Worm (Caenorhabditis elegans) whole organism, L4/young adult: ENCODE measurements around the gene abu-1.
"Not testable (repeated sequence)": the region's sequence is repeated elsewhere in the genome, so short reads cannot be mapped to it uniquely, and the experiment has no call there.

Source experiments
- W03F9.2 ChIP-seq: fragments of 150-350 bp; optimal IDR thresholded peaks from 2 replicates; lab custom pipeline; 2014; ENCODE audit warnings: missing biosample characterization, missing genetic modification characterization
- dao-5 ChIP-seq: sonication (generic microtip); optimal IDR thresholded peaks from 2 replicates; lab custom pipeline; 2016; ENCODE audit warnings: missing genotype, missing genetic modification characterization, moderate library complexity, missing compliant biosample characterization
- him-1 ChIP-seq: sonication (generic microtip); optimal IDR thresholded peaks from 2 replicates; lab custom pipeline; 2016; ENCODE audit warnings: missing genotype, missing genetic modification reagents, missing genetic modification characterization, missing compliant biosample characterization

The abu-1 gene

DNA sequence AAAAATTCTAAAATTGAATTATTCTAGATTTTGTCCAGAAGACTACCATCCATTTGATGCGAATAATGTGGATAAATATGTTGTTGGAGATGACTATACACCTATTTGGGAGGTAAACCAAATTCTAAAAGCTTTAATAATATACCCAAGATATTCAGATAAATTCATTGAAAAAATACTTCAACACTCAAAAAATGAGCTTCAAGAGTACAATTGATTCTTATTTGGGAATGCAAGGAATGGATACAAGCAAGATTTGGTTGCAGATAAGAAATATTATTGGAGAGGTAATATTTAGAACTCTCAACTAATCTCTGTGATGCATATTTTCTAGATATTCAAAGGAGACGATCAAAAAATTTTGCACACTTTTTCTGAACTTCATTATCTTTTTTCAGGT, 21.4 kb downstream of the abu-1 start:
- TF ChIP-seq W03F9.2 (tag; lab: Kevin White, UChicago), result no peak

ce11 chrV:10358238-10358637, 23.4 kb downstream of the abu-1 start, which contains the start of gene ttll-15:
Gene ttll-15 (plus strand): TSS chrV:10358538.
- TF ChIP-seq W03F9.2 (tag; lab: Kevin White, UChicago) (no peak), dao-5 (tag; lab: Kevin White, UChicago) (no peak), him-1 (no peak)

ce11 chrV:10357467-10357953, 24.1 kb downstream of the abu-1 start, which contains the start of gene ceeh-2:
Gene ceeh-2 (minus strand): TSS chrV:10357903.
- TF ChIP-seq dao-5 (tag; lab: Kevin White, UChicago) (no peak), him-1 (no peak), W03F9.2 (tag; lab: Kevin White, UChicago) (no peak)

DNA sequence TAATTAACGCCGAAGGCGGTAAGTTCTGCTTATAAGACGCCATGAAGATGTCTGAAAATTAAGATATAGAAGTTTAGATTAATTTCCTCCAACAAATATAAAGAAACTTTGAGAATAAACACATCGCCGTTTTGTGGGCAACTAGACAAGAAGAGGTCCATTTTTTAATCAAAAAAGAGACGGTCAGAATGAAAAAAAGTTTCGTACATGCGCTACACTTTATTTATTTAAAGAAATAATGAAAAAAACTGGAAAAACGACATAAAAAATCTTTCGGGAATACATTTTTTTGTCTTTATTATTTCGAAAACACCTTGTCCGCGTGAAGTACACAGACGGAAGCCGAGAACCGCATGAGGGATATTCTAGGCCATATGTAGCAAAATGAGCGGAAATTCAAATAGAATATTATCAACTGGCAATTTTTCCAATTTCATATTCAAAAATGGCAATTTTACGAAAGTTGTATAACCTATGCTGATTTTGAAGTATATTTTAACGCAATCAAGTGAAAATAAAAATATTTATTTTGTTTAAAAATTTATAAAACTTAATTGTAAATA, 25.8 kb downstream of the abu-1 start, which contains the start of gene sluh-7:
Gene sluh-7 (minus strand): TSS at position 51 of the 563 bp plus-strand sequence.
- TF ChIP-seq W03F9.2 (tag; lab: Kevin White, UChicago) (peak; percentile 86), him-1 (peak; percentile 32), dao-5 (tag; lab: Kevin White, UChicago) (no peak)

DNA sequence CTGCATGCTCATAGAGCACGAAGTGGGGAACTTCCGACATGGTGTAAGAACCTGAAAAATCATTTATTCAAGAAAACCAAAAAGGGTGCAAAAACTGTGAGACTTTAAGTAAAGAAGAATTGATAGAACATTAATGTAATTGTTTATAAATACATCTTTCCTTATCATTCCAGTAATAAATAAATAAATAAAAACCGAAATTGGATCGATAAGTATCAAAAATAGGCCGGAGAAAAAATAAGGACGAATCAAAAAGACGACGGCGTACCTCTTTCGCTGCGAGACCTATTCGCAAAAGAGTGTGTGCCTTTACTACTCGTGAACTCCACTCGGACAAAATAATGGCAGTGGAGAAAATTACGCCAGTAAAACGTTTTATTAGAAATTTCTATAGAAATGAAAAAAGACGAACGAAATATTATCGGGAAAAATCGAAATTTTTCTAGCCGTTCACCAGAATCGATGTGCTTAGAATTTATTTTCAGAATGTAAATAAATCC, 28.6 kb downstream of the abu-1 start, which contains the start of gene nol-56:
Gene nol-56 (minus strand): TSS at position 51 of the 500 bp plus-strand sequence.
- TF ChIP-seq W03F9.2 (tag; lab: Kevin White, UChicago), result peak; percentile 93
- TF ChIP-seq dao-5 (tag; lab: Kevin White, UChicago), result no peak
- TF ChIP-seq him-1, result peak; percentile 28

ce11 chrV:10350054-10350453, 31.6 kb downstream of the abu-1 start, which contains the start of gene K07C5.9:
Gene K07C5.9 (minus strand): TSS chrV:10350154.
- no peak for TF ChIP-seq W03F9.2 (tag; lab: Kevin White, UChicago)
- no peak for TF ChIP-seq him-1
- TF ChIP-seq dao-5 (tag; lab: Kevin White, UChicago), result no peak

- TF ChIP-seq W03F9.2 (tag; lab: Kevin White, UChicago), result no peak
- TF ChIP-seq dao-5 (tag; lab: Kevin White, UChicago), result no peak
Measured at ce11 chrV:10342904-10343303, 38.7 kb downstream of the abu-1 start, which contains the start of gene K07C5.3. Gene K07C5.3 (plus strand): TSS chrV:10343032.

DNA sequence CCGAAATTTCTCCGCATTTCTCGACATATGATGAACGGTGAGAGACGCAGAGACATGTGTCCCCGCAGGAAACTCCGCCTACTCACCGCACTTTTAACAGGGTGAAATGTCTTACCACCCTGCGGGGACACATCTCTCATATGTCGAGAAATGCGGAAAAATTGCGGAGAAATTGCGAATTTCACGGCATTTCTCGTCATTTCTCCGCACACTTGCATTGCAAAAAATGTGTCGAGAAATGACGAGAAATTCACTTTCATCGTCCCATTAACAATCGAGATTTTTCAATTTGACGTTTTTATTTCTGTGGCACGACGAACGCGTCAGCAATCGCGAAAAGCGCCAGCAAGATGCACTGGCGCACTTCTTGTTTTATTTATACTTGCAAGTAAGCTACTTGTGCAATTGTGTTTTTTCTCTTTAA, 39.7 kb downstream of the abu-1 start, which contains the start of gene K07C5.13:
Gene K07C5.13 (plus strand): TSS at position 151 of the 424 bp plus-strand sequence.
- TF ChIP-seq W03F9.2 (tag; lab: Kevin White, UChicago); him-1; dao-5 (tag; lab: Kevin White, UChicago): not testable (repeated sequence)

ce11 chrV:10339200-10339599, 42.4 kb downstream of the abu-1 start, which contains the start of gene K07C5.2:
Gene K07C5.2 (plus strand): TSS chrV:10339500.
- TF ChIP-seq him-1 (no peak), W03F9.2 (tag; lab: Kevin White, UChicago) (no peak)

- peak; percentile 90 for TF ChIP-seq W03F9.2 (tag; lab: Kevin White, UChicago)
- TF ChIP-seq dao-5 (tag; lab: Kevin White, UChicago), result no peak
- no peak for TF ChIP-seq him-1
Measured at ce11 chrV:10338305-10338992, 43.2 kb downstream of the abu-1 start, which contains the start of gene arx-2. Gene arx-2 (minus strand): TSS chrV:10338355.

- TF ChIP-seq him-1, result no peak
- no peak for TF ChIP-seq W03F9.2 (tag; lab: Kevin White, UChicago)
- no peak for TF ChIP-seq dao-5 (tag; lab: Kevin White, UChicago)
Measured at ce11 chrV:10333843-10334242, 47.8 kb downstream of the abu-1 start.

DNA sequence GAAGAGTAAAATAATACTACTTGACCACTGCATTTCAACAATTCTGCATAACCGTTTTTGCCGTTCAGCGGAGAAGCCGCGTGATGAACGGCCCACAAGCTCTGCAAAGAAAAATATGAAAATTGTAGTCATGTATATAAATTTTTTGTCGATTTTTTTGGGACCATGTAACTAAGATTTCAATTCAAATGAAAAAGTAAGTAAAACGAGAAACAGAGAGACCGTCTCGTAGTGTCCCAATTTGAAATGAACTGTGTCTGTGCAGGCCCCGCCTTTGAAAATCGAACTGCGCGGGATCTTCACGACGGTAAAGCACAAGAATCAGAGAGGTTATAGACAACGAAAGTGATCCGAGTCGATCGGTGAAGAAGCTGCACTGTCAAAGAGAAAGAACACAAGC, 49.6 kb downstream of the abu-1 start, which contains the start of gene crm-1:
Gene crm-1 (minus strand): TSS at position 101 of the 400 bp plus-strand sequence.
- TF ChIP-seq him-1, result no peak
- TF ChIP-seq dao-5 (tag; lab: Kevin White, UChicago), result no peak
- TF ChIP-seq W03F9.2 (tag; lab: Kevin White, UChicago), result no peak
